Worm (Caenorhabditis elegans) whole organism, L3 larva: ENCODE data around the gene spp-4.

Source experiments
- R02D3.7 ChIP-seq: fragments of 150-350 bp; optimal IDR thresholded peaks from 2 replicates; lab custom pipeline; 2014; ENCODE audit warnings: missing biosample characterization, missing genetic modification characterization
- ZK546.5 ChIP-seq: sonication (generic microtip); optimal IDR thresholded peaks from 2 replicates; lab custom pipeline; 2017; ENCODE audit warnings: missing biosample characterization, missing genetic modification characterization
- aly-2 ChIP-seq: fragments of 150-350 bp; optimal IDR thresholded peaks from 2 replicates; lab custom pipeline; 2014; ENCODE audit warnings: missing biosample characterization, missing genetic modification characterization
- ama-1 ChIP-seq: fragments of 150-350 bp; optimal IDR thresholded peaks from 2 replicates; lab custom pipeline; 2018
- ceh-16 ChIP-seq: sonication (generic microtip); optimal IDR thresholded peaks from 2 replicates; lab custom pipeline; 2017; ENCODE audit warnings: missing biosample characterization, missing genetic modification characterization
- ceh-28 ChIP-seq: fragments of 150-350 bp; optimal IDR thresholded peaks from 2 replicates; lab custom pipeline; 2014; ENCODE audit warnings: missing biosample characterization, missing genetic modification reagents, missing genetic modification characterization
- ceh-82 ChIP-seq: fragments of 150-350 bp; optimal IDR thresholded peaks from 2 replicates; lab custom pipeline; 2014; ENCODE audit warnings: missing biosample characterization, missing genetic modification characterization
- daf-12 ChIP-seq: fragments of 150-350 bp; optimal IDR thresholded peaks from 2 replicates; lab custom pipeline; 2014; ENCODE audit warnings: missing biosample characterization, missing genetic modification reagents, missing genetic modification characterization
- egl-27 ChIP-seq: sonication (generic microtip); optimal IDR thresholded peaks from 4 replicates; lab custom pipeline; 2017; ENCODE audit warnings: missing biosample characterization, missing genetic modification reagents, missing genetic modification characterization
- elt-2 ChIP-seq: sonication (generic microtip); optimal IDR thresholded peaks from 2 replicates; lab custom pipeline; 2016; ENCODE audit warnings: missing genetic modification reagents, mild to moderate bottlenecking, missing genetic modification characterization, missing compliant biosample characterization
- elt-3 ChIP-seq, 3 experiments: fragments of 150-350 bp in 1 of 3; sonication (generic microtip) in 2 of 3; optimal IDR thresholded peaks; 2 replicates in 2 of 3; 4 replicates in 1 of 3; lab custom pipeline; 2014 to 2017; ENCODE audit warnings: missing biosample characterization in 3 of 3, missing genetic modification characterization in 3 of 3
- fkh-10 ChIP-seq: sonication (generic microtip); optimal IDR thresholded peaks from 2 replicates; lab custom pipeline; 2017; ENCODE audit warnings: missing biosample characterization, missing genetic modification reagents, missing genetic modification characterization
- fos-1 ChIP-seq: fragments of 150-350 bp; optimal IDR thresholded peaks from 2 replicates; lab custom pipeline; 2014; ENCODE audit warnings: missing biosample characterization, missing genetic modification characterization
- hmg-11 ChIP-seq: sonication (generic microtip); optimal IDR thresholded peaks from 2 replicates; lab custom pipeline; 2016; ENCODE audit warnings: missing genetic modification characterization, missing compliant biosample characterization
- jun-1 ChIP-seq: fragments of 150-350 bp; optimal IDR thresholded peaks from 2 replicates; lab custom pipeline; 2014; ENCODE audit warnings: missing biosample characterization, missing genetic modification reagents, missing genetic modification characterization
- lsy-12 ChIP-seq: sonication (generic microtip); optimal IDR thresholded peaks from 2 replicates; lab custom pipeline; 2016; ENCODE audit warnings: mild to moderate bottlenecking, missing genetic modification characterization, missing compliant biosample characterization
- mdl-1 ChIP-seq: fragments of 150-350 bp; optimal IDR thresholded peaks from 2 replicates; lab custom pipeline; 2014; ENCODE audit warnings: missing biosample characterization, missing genetic modification characterization
- mml-1 ChIP-seq: fragments of 150-350 bp; sonication (generic microtip); optimal IDR thresholded peaks from 3 replicates; lab custom pipeline; 2014; ENCODE audit warnings: missing biosample characterization, missing genetic modification characterization
- nfya-1 ChIP-seq: sonication (generic microtip); optimal IDR thresholded peaks from 2 replicates; lab custom pipeline; 2017; ENCODE audit warnings: missing genetic modification characterization, mild to moderate bottlenecking, missing compliant biosample characterization, antibody characterized with exemption, moderate library complexity; ENCODE audit not compliant: insufficient read depth
- nhr-11 ChIP-seq: fragments of 150-350 bp; optimal IDR thresholded peaks from 2 replicates; lab custom pipeline; 2014; ENCODE audit warnings: missing biosample characterization, missing genetic modification characterization
- nhr-12 ChIP-seq: fragments of 150-350 bp; optimal IDR thresholded peaks from 2 replicates; lab custom pipeline; 2014; ENCODE audit warnings: missing biosample characterization, missing genetic modification characterization
- nhr-23 ChIP-seq: fragments of 150-350 bp; optimal IDR thresholded peaks from 2 replicates; lab custom pipeline; 2014; ENCODE audit warnings: missing biosample characterization, missing genetic modification reagents, missing genetic modification characterization
- nhr-237 ChIP-seq: fragments of 150-350 bp; optimal IDR thresholded peaks from 2 replicates; lab custom pipeline; 2014; ENCODE audit warnings: missing biosample characterization, missing genetic modification characterization
- nhr-25 ChIP-seq: sonication (generic microtip); optimal IDR thresholded peaks from 2 replicates; lab custom pipeline; 2017; ENCODE audit warnings: missing biosample characterization, missing genetic modification characterization
- nhr-67 ChIP-seq: fragments of 150-350 bp; optimal IDR thresholded peaks from 2 replicates; lab custom pipeline; 2014; ENCODE audit warnings: missing biosample characterization, missing genetic modification characterization
- nhr-76 ChIP-seq: fragments of 150-350 bp; sonication (generic microtip); optimal IDR thresholded peaks from 5 replicates; lab custom pipeline; 2014; ENCODE audit warnings: missing biosample characterization, missing genetic modification characterization
- nhr-77 ChIP-seq: fragments of 150-350 bp; optimal IDR thresholded peaks from 2 replicates; lab custom pipeline; 2014; ENCODE audit warnings: missing biosample characterization, missing genetic modification characterization
- pha-4 ChIP-seq: fragments of 150-350 bp; optimal IDR thresholded peaks from 2 replicates; lab custom pipeline; 2014; ENCODE audit warnings: missing biosample characterization, missing genetic modification reagents, missing genetic modification characterization
- pqm-1 ChIP-seq: fragments of 150-350 bp; optimal IDR thresholded peaks from 2 replicates; lab custom pipeline; 2017; ENCODE audit warnings: missing biosample characterization, missing genetic modification characterization, inconsistent platforms
- sea-2 ChIP-seq: fragments of 150-350 bp; sonication (generic microtip); optimal IDR thresholded peaks from 4 replicates; lab custom pipeline; 2014; ENCODE audit warnings: missing biosample characterization, missing genetic modification reagents, missing genetic modification characterization
- skn-1 ChIP-seq: fragments of 150-350 bp; optimal IDR thresholded peaks from 2 replicates; lab custom pipeline; 2014; ENCODE audit warnings: missing biosample characterization, missing genetic modification characterization
- snpc-4 ChIP-seq: fragments of 150-350 bp; optimal IDR thresholded peaks from 2 replicates; lab custom pipeline; 2014; ENCODE audit warnings: missing biosample characterization, missing genetic modification characterization
- unc-39 ChIP-seq: sonication (generic microtip); optimal IDR thresholded peaks from 4 replicates; lab custom pipeline; 2017; ENCODE audit warnings: missing biosample characterization, missing genetic modification characterization
- zag-1 ChIP-seq: fragments of 150-350 bp; optimal IDR thresholded peaks from 2 replicates; lab custom pipeline; 2014; ENCODE audit warnings: missing biosample characterization, missing genetic modification characterization
- ztf-11 ChIP-seq: fragments of 150-350 bp; optimal IDR thresholded peaks from 2 replicates; lab custom pipeline; 2014; ENCODE audit warnings: missing biosample characterization, missing genetic modification characterization
- ztf-4 ChIP-seq: fragments of 150-350 bp; optimal IDR thresholded peaks from 2 replicates; lab custom pipeline; 2014; ENCODE audit warnings: missing biosample characterization, missing genetic modification characterization

spp-4 gene

ce11 chrX:7322323-7322722 lies 3.8 kb upstream of the spp-4 start, which contains the start of gene T08A9.13:
Gene T08A9.13 (minus strand): TSS chrX:7322423.
- TF ChIP-seq nhr-67 (tag; lab: Kevin White, UChicago) (no peak), fkh-10 (GFP tag; lab: Kevin White, UChicago) (no peak), ztf-4 (no peak), nhr-12 (no peak), jun-1 (tag; lab: Kevin White, UChicago) (no peak), hmg-11 (tag; lab: Kevin White, UChicago) (no peak), ceh-82 (tag; lab: Kevin White, UChicago) (no peak), aly-2 (tag; lab: Kevin White, UChicago) (no peak), R02D3.7 (no peak), nhr-237 (tag; lab: Kevin White, UChicago) (no peak), snpc-4 (tag; lab: Kevin White, UChicago) (no peak), mml-1 (tag; lab: Kevin White, UChicago) (no peak), pqm-1 (tag; lab: Kevin White, UChicago) (no peak)
- TF ChIP-seq, all 47 proteins: peak for 0

DNA sequence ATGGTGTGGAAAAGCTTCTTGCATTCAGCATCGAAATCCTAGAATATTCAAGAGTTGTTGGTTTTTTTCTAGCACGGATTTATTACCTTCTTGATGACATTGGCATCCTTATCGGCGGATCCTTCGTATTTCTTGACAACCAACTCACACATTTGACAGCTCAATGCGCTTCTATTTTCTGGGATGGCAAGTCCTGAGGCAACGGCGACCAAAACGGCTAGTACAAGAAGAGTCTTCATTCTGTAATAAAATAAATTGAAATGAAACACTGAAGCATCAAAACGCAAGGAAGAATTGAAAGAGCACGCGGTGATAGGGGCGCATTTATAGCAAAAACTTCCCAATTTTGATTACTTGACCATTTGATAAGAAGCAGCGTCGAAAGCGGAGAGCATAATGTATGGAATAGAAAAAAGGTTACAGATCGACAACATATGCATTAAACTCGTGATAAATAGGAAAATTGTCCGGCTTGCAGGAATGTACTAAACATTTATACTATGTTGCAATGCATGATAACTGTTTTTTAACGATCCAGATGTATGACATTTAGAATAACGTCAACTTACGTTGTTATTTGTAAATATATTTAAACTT lies 1.7 kb upstream of the spp-4 start, which contains the start of gene spp-5:
Gene spp-5 (minus strand): TSS at position 240 of the 597 bp plus-strand sequence.
- TF ChIP-seq jun-1 (tag; lab: Kevin White, UChicago): peak; percentile 63
- peak; percentile 97 for TF ChIP-seq pqm-1 (tag; lab: Kevin White, UChicago)
- no peak for TF ChIP-seq hmg-11 (tag; lab: Kevin White, UChicago)
- peak; percentile 14 for TF ChIP-seq mdl-1 (tag; lab: Kevin White, UChicago)
- peak; percentile 78 for TF ChIP-seq pha-4 (tag; lab: Kevin White, UChicago)
- peak; percentile 41 for TF ChIP-seq ama-1
- TF ChIP-seq elt-2: peak; percentile 95
- TF ChIP-seq nhr-23 (tag; lab: Kevin White, UChicago): no peak
- no peak for TF ChIP-seq sea-2 (GFP tag; lab: Kevin White, UChicago)

ce11 chrX:7316485-7317391 lies 1.8 kb downstream of the spp-4 start, which contains the start of the genes spp-2 and spp-6:
Gene spp-2 (minus strand): TSS chrX:7316818.
Gene spp-6 (plus strand): TSS chrX:7317341.
- TF ChIP-seq elt-2: peak; percentile 90
- no peak for TF ChIP-seq snpc-4 (tag; lab: Kevin White, UChicago)
- peak; percentile 29 for TF ChIP-seq pha-4 (tag; lab: Kevin White, UChicago)
- peak; percentile 71 for TF ChIP-seq ama-1
- peak; percentile 85 for TF ChIP-seq pqm-1 (tag; lab: Kevin White, UChicago)

ce11 chrX:7315329-7315728 lies 3.2 kb downstream of the spp-4 start, which contains the start of gene spp-3:
Gene spp-3 (minus strand): TSS chrX:7315353.
- TF ChIP-seq ZK546.5 (tag; lab: Kevin White, UChicago) (no peak), snpc-4 (tag; lab: Kevin White, UChicago) (no peak), hmg-11 (tag; lab: Kevin White, UChicago) (no peak), pqm-1 (tag; lab: Kevin White, UChicago) (peak; percentile 93), ztf-4 (no peak), nhr-76 (tag; lab: Kevin White, UChicago) (no peak), ztf-11 (tag; lab: Kevin White, UChicago) (no peak), unc-39 (tag; lab: Kevin White, UChicago) (no peak), nhr-25 (tag; lab: Kevin White, UChicago) (no peak), skn-1 (tag; lab: Kevin White, UChicago) (peak; percentile 88), zag-1 (tag; lab: Kevin White, UChicago) (no peak), jun-1 (tag; lab: Kevin White, UChicago) (peak; percentile 57), R02D3.7 (no peak), pha-4 (tag; lab: Kevin White, UChicago) (peak; percentile 38), egl-27 (tag; lab: Kevin White, UChicago) (no peak), nhr-11 (tag; lab: Kevin White, UChicago) (no peak), ceh-16 (no peak), mdl-1 (tag; lab: Kevin White, UChicago) (no peak), elt-3 (tag; optimal IDR thresholded peaks at IDR 0.05; lab: Kevin White, UChicago) (no peak), aly-2 (tag; lab: Kevin White, UChicago) (no peak), lsy-12 (tag; lab: Kevin White, UChicago) (no peak), ceh-28 (tag; lab: Kevin White, UChicago) (no peak), nhr-237 (tag; lab: Kevin White, UChicago) (no peak), elt-2 (peak; percentile 96), fos-1 (tag; lab: Kevin White, UChicago) (no peak), nhr-77 (tag; lab: Kevin White, UChicago) (no peak), mml-1 (tag; lab: Kevin White, UChicago) (no peak), daf-12 (tag; lab: Kevin White, UChicago) (no peak), nfya-1 (tag; lab: Kevin White, UChicago) (peak; percentile 48)
- TF ChIP-seq, all 47 proteins: peak for 6
